Worm (Caenorhabditis elegans): ENCODE results near the gene gtf-2A2.

gtf-2A2 gene

ce11 chrIII:12591923-12592322 is 32.6 kb upstream of the gtf-2A2 start:
- TF ChIP-seq ham-2 (GFP tag; optimal IDR thresholded peaks at IDR 0.05), result no peak
- no peak for TF ChIP-seq nhr-237 (tag; optimal IDR thresholded peaks at IDR 0.05)
- no peak for TF ChIP-seq elt-3 (tag; optimal IDR thresholded peaks at IDR 0.05)
- TF ChIP-seq drap-1 (GFP tag; optimal IDR thresholded peaks at IDR 0.05), result no peak

DNA sequence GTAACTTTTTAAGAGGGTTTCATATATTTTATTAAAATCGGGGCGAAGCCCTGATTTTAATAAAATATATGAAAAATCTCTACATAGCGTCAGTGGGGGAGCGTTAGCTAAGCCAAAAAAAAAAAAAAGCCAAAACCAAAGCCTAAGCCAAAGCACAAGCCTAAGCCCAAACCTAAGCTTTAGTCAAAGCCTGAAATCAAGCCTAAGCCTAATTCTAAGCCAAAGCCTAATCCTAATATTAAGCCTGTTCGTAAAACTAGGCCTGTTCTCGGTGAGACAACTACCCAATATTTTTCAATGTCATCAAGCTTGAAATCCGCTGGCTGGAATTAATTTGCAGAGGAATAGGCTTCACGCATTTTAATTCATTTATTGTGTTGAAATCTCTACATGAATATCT is 28.9 kb upstream of the gtf-2A2 start:
- TF ChIP-seq lin-32 (GFP tag; optimal IDR thresholded peaks at IDR 0.05) (no peak), mls-2 (tag; optimal IDR thresholded peaks at IDR 0.05) (no peak), ceh-39 (tag; optimal IDR thresholded peaks at IDR 0.05) (no peak), flh-1 (GFP tag; optimal IDR thresholded peaks at IDR 0.05) (no peak), ztf-11 (tag; optimal IDR thresholded peaks at IDR 0.05) (no peak), lsy-2 (tag; optimal IDR thresholded peaks at IDR 0.05) (no peak), unc-39 (tag; optimal IDR thresholded peaks at IDR 0.05) (no peak), elt-1 (tag; optimal IDR thresholded peaks at IDR 0.05; ENCODE audit: borderline replicate concordance, insufficient read depth) (no peak), hlh-1 (tag; optimal IDR thresholded peaks at IDR 0.05) (no peak), ceh-43 (GFP tag; optimal IDR thresholded peaks at IDR 0.05) (no peak), ceh-83 (GFP tag; optimal IDR thresholded peaks at IDR 0.05) (no peak), pha-4 (tag; optimal IDR thresholded peaks at IDR 0.05) (no peak), ces-1 (GFP tag; optimal IDR thresholded peaks at IDR 0.05) (no peak)

- TF ChIP-seq unc-62 (GFP tag; optimal IDR thresholded peaks at IDR 0.05) (peak; percentile 58), ces-1 (GFP tag; optimal IDR thresholded peaks at IDR 0.05) (peak; percentile 59), lsy-2 (tag; optimal IDR thresholded peaks at IDR 0.05) (peak; percentile 97), bed-3 (GFP tag; optimal IDR thresholded peaks at IDR 0.05) (peak; percentile 26), lin-32 (GFP tag; optimal IDR thresholded peaks at IDR 0.05) (no peak), unc-39 (tag; optimal IDR thresholded peaks at IDR 0.05) (no peak), cnd-1 (tag; optimal IDR thresholded peaks at IDR 0.05) (no peak), unc-120 (tag; optimal IDR thresholded peaks at IDR 0.05; ENCODE audit: poor library complexity, severe bottlenecking) (peak; percentile 12), tbx-8 (GFP tag; optimal IDR thresholded peaks at IDR 0.05) (no peak), mls-2 (tag; optimal IDR thresholded peaks at IDR 0.05) (peak; percentile 19), ceh-39 (tag; optimal IDR thresholded peaks at IDR 0.05) (peak; percentile 99), nhr-76 (tag; optimal IDR thresholded peaks at IDR 0.05) (no peak), ham-2 (GFP tag; optimal IDR thresholded peaks at IDR 0.05) (peak; percentile 0), drap-1 (GFP tag; optimal IDR thresholded peaks at IDR 0.05) (no peak), zip-8 (tag; optimal IDR thresholded peaks at IDR 0.05) (no peak), ztf-11 (tag; optimal IDR thresholded peaks at IDR 0.05) (peak; percentile 2), M03D4.4 (tag; optimal IDR thresholded peaks at IDR 0.05) (no peak), flh-1 (GFP tag; optimal IDR thresholded peaks at IDR 0.05) (no peak), mab-5 (tag; optimal IDR thresholded peaks at IDR 0.05) (peak; percentile 8), mep-1 (tag; optimal IDR thresholded peaks at IDR 0.05) (peak; percentile 95), lin-13 (tag; optimal IDR thresholded peaks at IDR 0.05) (peak; percentile 94), snpc-4 (tag; optimal IDR thresholded peaks at IDR 0.05) (no peak), nhr-12 (tag; optimal IDR thresholded peaks at IDR 0.05) (no peak), elt-3 (tag; optimal IDR thresholded peaks at IDR 0.05) (peak; percentile 7), pha-4 (tag; optimal IDR thresholded peaks at IDR 0.05) (peak; percentile 88), nhr-28 (tag; optimal IDR thresholded peaks at IDR 0.05) (no peak), nhr-237 (tag; optimal IDR thresholded peaks at IDR 0.05) (peak; percentile 71), elt-1 (tag; optimal IDR thresholded peaks at IDR 0.05; ENCODE audit: borderline replicate concordance, insufficient read depth) (no peak), hlh-1 (tag; optimal IDR thresholded peaks at IDR 0.05) (peak; percentile 40), ceh-43 (GFP tag; optimal IDR thresholded peaks at IDR 0.05) (peak; percentile 43), blmp-1 (tag; optimal IDR thresholded peaks at IDR 0.05) (no peak), ceh-83 (GFP tag; optimal IDR thresholded peaks at IDR 0.05) (no peak), sptf-1 (tag; optimal IDR thresholded peaks at IDR 0.05) (peak; percentile 55), nhr-2 (tag; optimal IDR thresholded peaks at IDR 0.05) (no peak), sem-2 (GFP tag; optimal IDR thresholded peaks at IDR 0.05) (peak; percentile 35)
Observed at ce11 chrIII:12598418-12599330, 25.9 kb upstream of the gtf-2A2 start.
